Fruit fly (Drosophila melanogaster) whole organism, adult: Measurements from ENCODE around the gene CG13640.

Source experiments
- CG11617 ChIP-seq: fragments of 200-800 bp; sonication (Bioruptor generic); optimal IDR thresholded peaks from 2 replicates; lab custom pipeline; 2017; ENCODE audit warnings: mild to moderate bottlenecking, missing biosample characterization, missing genetic modification reagents, missing genetic modification characterization
- CG12768 ChIP-seq: fragments of 200-800 bp; sonication (Bioruptor generic); optimal IDR thresholded peaks from 2 replicates; lab custom pipeline; 2017; ENCODE audit warnings: missing biosample characterization, missing genetic modification characterization, mild to moderate bottlenecking, moderate library complexity, missing genetic modification reagents
- CG14711 ChIP-seq: fragments of 200-800 bp; sonication (Bioruptor generic); optimal IDR thresholded peaks from 2 replicates; lab custom pipeline; 2018; ENCODE audit warnings: missing biosample characterization, mild to moderate bottlenecking, missing genetic modification characterization, moderate library complexity
- CG1620 ChIP-seq: fragments of 200-800 bp; sonication (Bioruptor generic); optimal IDR thresholded peaks from 2 replicates; lab custom pipeline; 2016; ENCODE audit warnings: missing biosample characterization, missing genetic modification characterization
- CG33017 ChIP-seq: fragments of 200-800 bp; sonication (Bioruptor generic); optimal IDR thresholded peaks from 2 replicates; lab custom pipeline; 2018; ENCODE audit warnings: missing biosample characterization, mild to moderate bottlenecking, missing genetic modification characterization, moderate library complexity
- CG5204 ChIP-seq: fragments of 200-800 bp; sonication (Bioruptor generic); optimal IDR thresholded peaks from 2 replicates; lab custom pipeline; 2016; ENCODE audit warnings: missing biosample characterization, missing genetic modification characterization
- CG7045 ChIP-seq: fragments of 200-800 bp; sonication (Bioruptor generic); optimal IDR thresholded peaks from 2 replicates; lab custom pipeline; 2017; ENCODE audit warnings: missing biosample characterization, mild to moderate bottlenecking, missing genetic modification characterization
- CG7101 ChIP-seq: fragments of 200-800 bp; sonication (Bioruptor generic); optimal IDR thresholded peaks from 2 replicates; lab custom pipeline; 2018; ENCODE audit warnings: missing biosample characterization, mild to moderate bottlenecking, missing genetic modification characterization, moderate library complexity
- Clk ChIP-seq: fragments of 200-800 bp; sonication (Bioruptor generic); optimal IDR thresholded peaks from 2 replicates; lab custom pipeline; 2017; ENCODE audit warnings: missing biosample characterization, missing genetic modification characterization
- Crg-1 ChIP-seq: fragments of 200-800 bp; sonication (Bioruptor generic); optimal IDR thresholded peaks from 2 replicates; lab custom pipeline; 2016; ENCODE audit warnings: missing biosample characterization, missing genetic modification characterization
- Hr96 ChIP-seq: fragments of 200-800 bp; sonication (Bioruptor generic); optimal IDR thresholded peaks from 2 replicates; lab custom pipeline; 2016; ENCODE audit warnings: missing biosample characterization, missing genetic modification characterization
- Mnt ChIP-seq: fragments of 200-800 bp; sonication (Bioruptor generic); optimal IDR thresholded peaks from 2 replicates; lab custom pipeline; 2016; ENCODE audit warnings: missing biosample characterization, mild to moderate bottlenecking, missing genetic modification characterization
- bab1 ChIP-seq: fragments of 200-800 bp; sonication (Bioruptor generic); optimal IDR thresholded peaks from 3 replicates; lab custom pipeline; 2019; ENCODE audit warnings: missing biosample characterization, mild to moderate bottlenecking, missing genetic modification characterization, moderate library complexity
- cic ChIP-seq: fragments of 200-800 bp; sonication (Bioruptor generic); optimal IDR thresholded peaks from 2 replicates; lab custom pipeline; 2017; ENCODE audit warnings: missing biosample characterization, mild to moderate bottlenecking, missing genetic modification characterization, moderate library complexity
- cnc ChIP-seq, 2 experiments: fragments of >200 bp; optimal IDR thresholded peaks; 2 replicates each; lab custom pipeline; 2017
- kay ChIP-seq: fragments of 200-800 bp; sonication (Bioruptor generic); peaks from one replicate; lab custom pipeline; 2016; ENCODE audit warnings: missing biosample characterization, missing genetic modification characterization, borderline replicate concordance
- ovo ChIP-seq: fragments of 200-800 bp; sonication (Bioruptor generic); optimal IDR thresholded peaks from 2 replicates; lab custom pipeline; 2016; ENCODE audit warnings: missing biosample characterization, missing genetic modification characterization
- pad ChIP-seq: fragments of 200-800 bp; sonication (Bioruptor generic); optimal IDR thresholded peaks from 3 replicates; lab custom pipeline; 2017; ENCODE audit warnings: missing biosample characterization, missing genetic modification characterization, mild to moderate bottlenecking, moderate library complexity, missing genetic modification reagents
- tj ChIP-seq: fragments of 200-800 bp; sonication (Bioruptor generic); optimal IDR thresholded peaks from 3 replicates; lab custom pipeline; 2017; ENCODE audit warnings: missing biosample characterization, mild to moderate bottlenecking, missing genetic modification characterization, moderate library complexity
- toe ChIP-seq: fragments of 200-800 bp; sonication (Bioruptor generic); optimal IDR thresholded peaks from 2 replicates; lab custom pipeline; 2016; ENCODE audit warnings: missing biosample characterization, missing genetic modification characterization

CG13640 gene

DNA sequence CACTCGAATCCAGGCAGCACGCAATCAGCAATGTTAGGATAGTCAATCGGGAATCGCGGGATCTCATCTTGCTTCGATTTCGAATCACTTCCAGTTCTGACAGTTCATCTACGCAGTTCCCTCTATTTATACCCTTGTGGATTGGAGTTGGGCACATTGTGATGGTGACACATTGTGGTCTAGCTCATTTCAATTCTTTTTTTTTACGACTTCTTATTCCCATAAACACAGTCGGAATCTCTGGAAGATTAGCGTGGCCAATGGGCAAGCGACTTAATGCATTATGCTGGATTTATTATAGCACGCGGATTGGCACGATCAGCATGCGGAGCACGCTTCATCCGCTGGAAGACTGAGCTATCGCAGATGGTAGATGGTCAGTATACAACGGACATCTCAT is at the start of gene CG13640:
Gene CG13640 (minus strand): TSS at position 101 of the 400 bp plus-strand sequence.
- TF ChIP-seq CG14711 = no peak
- no peak for TF ChIP-seq tj (GFP tag; lab: Kevin White, UChicago)
- TF ChIP-seq CG5204 = no peak
- no peak for TF ChIP-seq cic (GFP tag; lab: Kevin White, UChicago)
- no peak for TF ChIP-seq CG12768 (GFP tag; lab: Kevin White, UChicago)

DNA sequence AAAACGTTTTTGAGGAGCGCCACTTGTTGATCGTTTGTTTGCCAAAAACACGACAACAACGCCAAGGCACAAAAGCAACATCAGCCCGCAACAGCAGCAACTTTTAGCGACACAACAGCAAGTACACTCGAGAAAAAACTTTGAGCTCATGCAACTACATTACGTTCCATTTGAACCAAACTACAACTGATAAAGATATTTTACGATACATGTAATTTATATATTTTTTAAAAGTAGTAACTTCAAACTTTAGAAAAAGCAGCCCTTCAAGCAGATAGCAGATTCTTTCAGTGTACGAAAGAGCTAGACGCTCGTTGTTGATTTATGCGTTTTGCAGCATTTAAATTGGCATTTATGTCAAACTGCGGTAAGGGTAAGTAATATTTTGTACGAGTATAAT is 48.1 kb upstream of the CG13640 start:
- TF ChIP-seq CG12768 (GFP tag; lab: Kevin White, UChicago) (no peak), kay (GFP tag; lab: Kevin White, UChicago) (peak; percentile 48)

DNA sequence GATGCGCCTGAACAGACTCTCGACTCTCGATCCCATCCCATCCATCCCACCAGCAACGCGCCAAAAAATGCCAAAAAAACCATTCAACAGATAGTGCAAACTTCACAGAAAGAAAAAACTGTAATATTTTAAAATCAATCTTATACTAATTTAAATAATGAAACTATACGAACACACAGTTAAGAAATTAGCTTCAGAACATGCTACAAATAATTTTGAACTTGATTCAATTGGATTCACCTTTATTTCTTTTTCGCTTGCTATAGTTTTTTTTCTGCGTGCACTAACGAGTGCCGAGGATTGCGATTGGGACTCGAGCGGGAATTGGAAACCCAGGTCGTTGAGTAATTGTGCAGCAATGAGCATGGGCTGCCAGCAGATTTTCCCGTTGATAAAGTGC is 46.1 kb upstream of the CG13640 start:
- no peak for TF ChIP-seq kay (GFP tag; lab: Kevin White, UChicago)
- no peak for TF ChIP-seq pad (GFP tag; lab: Kevin White, UChicago)
- TF ChIP-seq Mnt (GFP tag; lab: Kevin White, UChicago) = no peak
- TF ChIP-seq CG5204 = no peak
- no peak for TF ChIP-seq CG33017 (tag; lab: Kevin White, UChicago)
- TF ChIP-seq toe = no peak
- no peak for TF ChIP-seq CG7045 (GFP tag; lab: Kevin White, UChicago)
- no peak for TF ChIP-seq bab1 (GFP tag; lab: Kevin White, UChicago)
- TF ChIP-seq Crg-1 (GFP tag; lab: Kevin White, UChicago) = no peak
- no peak for TF ChIP-seq tj (GFP tag; lab: Kevin White, UChicago)
- TF ChIP-seq Clk (GFP tag; lab: Kevin White, UChicago) = no peak
- no peak for TF ChIP-seq CG14711

DNA sequence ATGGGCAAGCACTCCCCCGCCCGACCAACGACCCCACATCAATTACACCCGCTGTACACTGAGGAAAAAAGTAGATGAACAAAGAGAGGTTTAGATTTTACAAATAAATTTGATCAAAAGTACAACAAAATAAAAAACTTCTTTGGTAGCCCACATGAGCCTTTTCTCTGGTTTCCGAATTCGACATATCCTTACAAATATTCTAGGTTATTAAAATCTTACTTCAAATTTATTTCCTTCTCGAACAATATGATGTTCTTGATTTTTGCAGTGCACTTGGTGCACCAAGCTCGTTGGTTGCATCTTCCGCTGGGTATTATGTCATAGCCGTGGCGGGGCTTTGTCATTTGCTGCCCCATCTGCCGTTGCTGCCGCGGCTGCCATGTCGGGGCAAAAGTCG is 44.7 kb upstream of the CG13640 start:
- TF ChIP-seq CG12768 (GFP tag; lab: Kevin White, UChicago) (no peak), pad (GFP tag; lab: Kevin White, UChicago) (no peak), Hr96 (GFP tag; lab: Kevin White, UChicago) (no peak), CG5204 (no peak), CG14711 (no peak), toe (no peak), CG33017 (tag; lab: Kevin White, UChicago) (no peak), CG7101 (tag; lab: Kevin White, UChicago) (no peak), CG7045 (GFP tag; lab: Kevin White, UChicago) (no peak), cnc (optimal IDR thresholded peaks at IDR 0.05; lab: Kevin White, UChicago) (no peak), cic (GFP tag; lab: Kevin White, UChicago) (no peak), CG1620 (GFP tag; lab: Kevin White, UChicago) (no peak), CG11617 (GFP tag; lab: Kevin White, UChicago) (no peak), bab1 (GFP tag; lab: Kevin White, UChicago) (no peak), tj (GFP tag; lab: Kevin White, UChicago) (no peak), Clk (GFP tag; lab: Kevin White, UChicago) (no peak), Mnt (GFP tag; lab: Kevin White, UChicago) (no peak), Crg-1 (GFP tag; lab: Kevin White, UChicago) (no peak), ovo (no peak)

DNA sequence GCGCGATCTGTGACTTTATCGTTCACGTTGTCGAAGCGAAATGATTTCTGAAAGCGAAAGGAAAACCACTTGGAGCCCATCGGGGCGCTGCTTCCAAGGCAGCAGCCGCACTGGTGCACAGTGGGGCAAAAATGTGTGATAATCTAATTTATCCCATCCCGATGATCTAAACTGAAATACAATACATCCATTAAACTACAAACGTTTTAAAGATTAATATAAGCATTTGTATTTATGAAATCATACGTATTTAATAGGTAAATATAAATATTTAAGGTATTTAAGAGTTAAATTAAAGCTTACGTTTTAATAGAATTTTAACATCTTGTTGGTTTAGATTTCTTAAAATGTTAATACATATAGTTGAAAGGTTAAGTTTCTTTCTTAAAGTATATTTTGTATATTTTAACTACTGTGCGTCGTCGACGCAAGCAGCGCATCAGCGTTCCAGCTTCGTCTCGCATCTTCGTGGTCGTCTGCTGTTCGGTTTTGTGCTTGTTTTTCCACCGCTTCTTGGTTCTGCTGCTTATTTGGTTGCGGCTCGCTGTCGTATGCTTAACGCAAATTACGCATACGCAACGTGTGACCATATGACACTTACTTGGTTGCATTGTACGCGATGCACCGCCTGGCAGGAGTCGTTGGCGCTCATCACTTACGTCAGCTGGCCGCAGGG is 44.1 kb upstream of the CG13640 start, which contains the start of gene CG13643:
Gene CG13643 (minus strand): TSS at position 46 of the 676 bp plus-strand sequence.
- TF ChIP-seq CG7045 (GFP tag; lab: Kevin White, UChicago) (no peak), Clk (GFP tag; lab: Kevin White, UChicago) (no peak), CG11617 (GFP tag; lab: Kevin White, UChicago) (no peak), cnc (optimal IDR thresholded peaks at IDR 0.05; lab: Kevin White, UChicago) (no peak), CG7101 (tag; lab: Kevin White, UChicago) (no peak), CG12768 (GFP tag; lab: Kevin White, UChicago) (no peak), pad (GFP tag; lab: Kevin White, UChicago) (no peak), Mnt (GFP tag; lab: Kevin White, UChicago) (no peak), CG14711 (no peak), CG33017 (tag; lab: Kevin White, UChicago) (no peak), Hr96 (GFP tag; lab: Kevin White, UChicago) (no peak), tj (GFP tag; lab: Kevin White, UChicago) (no peak), kay (GFP tag; lab: Kevin White, UChicago) (no peak), CG1620 (GFP tag; lab: Kevin White, UChicago) (no peak), CG5204 (no peak), Crg-1 (GFP tag; lab: Kevin White, UChicago) (no peak), bab1 (GFP tag; lab: Kevin White, UChicago) (no peak), toe (no peak)

dm6 chr3R:24900816-24901215 is 38.9 kb upstream of the CG13640 start, which contains the start of gene CG10845:
TSS of gene CG10845 (plus strand) at chr3R:24901116.
- TF ChIP-seq cnc (optimal IDR thresholded peaks at IDR 0.05; lab: Kevin White, UChicago) (no peak), CG33017 (tag; lab: Kevin White, UChicago) (no peak), Crg-1 (GFP tag; lab: Kevin White, UChicago) (no peak), CG12768 (GFP tag; lab: Kevin White, UChicago) (no peak), cic (GFP tag; lab: Kevin White, UChicago) (no peak), tj (GFP tag; lab: Kevin White, UChicago) (no peak), Hr96 (GFP tag; lab: Kevin White, UChicago) (no peak)
